Fruit fly (Drosophila melanogaster) whole organism, prepupa: ENCODE measurements around the gene CG44000.

Experiments
- CG11762 ChIP-seq: fragments of 200-800 bp; sonication (Bioruptor generic); optimal IDR thresholded peaks from 3 replicates; lab custom pipeline; 2016; ENCODE audit warnings: missing biosample characterization, missing genetic modification characterization; ENCODE audit not compliant: insufficient read depth
- CG31627 ChIP-seq: fragments of 200-800 bp; sonication (Bioruptor generic); optimal IDR thresholded peaks from 3 replicates; lab custom pipeline; 2016; ENCODE audit warnings: missing biosample characterization, missing genetic modification characterization
- CG6276 ChIP-seq: fragments of 200-800 bp; sonication (Bioruptor generic); optimal IDR thresholded peaks from 2 replicates; lab custom pipeline; 2017; ENCODE audit warnings: missing biosample characterization, mild to moderate bottlenecking, missing genetic modification characterization
- Eip75B ChIP-seq: fragments of 200-800 bp; sonication (Bioruptor generic); optimal IDR thresholded peaks from 3 replicates; lab custom pipeline; 2016; ENCODE audit warnings: missing biosample characterization, missing genetic modification characterization
- Hr39 ChIP-seq: fragments of 200-800 bp; sonication (Bioruptor generic); optimal IDR thresholded peaks from 2 replicates; lab custom pipeline; 2016; ENCODE audit warnings: missing biosample characterization, missing genetic modification characterization
- OdsH ChIP-seq: fragments of 200-800 bp; sonication (Bioruptor generic); optimal IDR thresholded peaks from 3 replicates; lab custom pipeline; 2016; ENCODE audit warnings: missing biosample characterization, missing genetic modification characterization
- pdm3 ChIP-seq: fragments of 200-800 bp; sonication (Bioruptor generic); optimal IDR thresholded peaks from 3 replicates; lab custom pipeline; 2016; ENCODE audit warnings: missing biosample characterization, missing genetic modification characterization

- TF ChIP-seq Eip75B (GFP tag; lab: Kevin White, UChicago): no peak
- no peak for TF ChIP-seq CG11762 (GFP tag; lab: Kevin White, UChicago)
- no peak for TF ChIP-seq OdsH (GFP tag; lab: Kevin White, UChicago)
- no peak for TF ChIP-seq CG6276 (GFP tag; lab: Kevin White, UChicago)
- no peak for TF ChIP-seq pdm3 (GFP tag; lab: Kevin White, UChicago)
- TF ChIP-seq Hr39 (GFP tag; lab: Kevin White, UChicago): no peak
- TF ChIP-seq CG31627 (GFP tag; lab: Kevin White, UChicago): no peak
Observed at dm6 chr2L:5028091-5028490, 15.0 kb upstream of the CG44000 start, which contains the start of gene vkg.
